Fruit fly (Drosophila melanogaster) whole organism, embryonic: ENCODE results near the gene CG34149.
A peak's percentile ranks its signal among the peaks of the same experiment; 100 is the strongest.

Source experiments
- Adf1 ChIP-seq: fragments of 200-800 bp; sonication (Bioruptor generic); IDR thresholded peaks from 2 replicates; pipeline ENCODE4 v1.3.6; 2022; ENCODE audit warnings: missing biosample characterization, missing genetic modification characterization
- CG1024 ChIP-seq: fragments of 200-800 bp; sonication (Bioruptor generic); IDR thresholded peaks from 2 replicates; pipeline ENCODE4 v1.3.6; 2022; ENCODE audit warnings: missing biosample characterization, missing genetic modification characterization
- CG10267 ChIP-seq: fragments of 200-800 bp; sonication (Bioruptor generic); optimal IDR thresholded peaks from 2 replicates; lab custom pipeline; 2018; ENCODE audit warnings: missing biosample characterization, mild to moderate bottlenecking, missing genetic modification characterization, moderate library complexity
- CG10565 ChIP-seq: fragments of 200-800 bp; sonication (Bioruptor generic); optimal IDR thresholded peaks from 3 replicates; lab custom pipeline; 2016; ENCODE audit warnings: missing biosample characterization, mild to moderate bottlenecking, missing genetic modification characterization
- CG11560 ChIP-seq: fragments of 200-800 bp; sonication (Bioruptor generic); IDR thresholded peaks from 3 replicates; pipeline ENCODE4 v1.3.6; 2022; ENCODE audit warnings: missing biosample characterization, missing genetic modification characterization
- CG12104 ChIP-seq: fragments of 200-800 bp; sonication (Bioruptor generic); optimal IDR thresholded peaks from 3 replicates; lab custom pipeline; 2016; ENCODE audit warnings: missing biosample characterization, missing genetic modification characterization
- CG14667 ChIP-seq: fragments of 200-800 bp; sonication (Bioruptor generic); IDR thresholded peaks from 2 replicates; pipeline ENCODE4 v1.3.6; 2022; ENCODE audit warnings: missing biosample characterization, missing genetic modification characterization
- CG14710 ChIP-seq: fragments of 200-800 bp; sonication (Bioruptor generic); optimal IDR thresholded peaks from 3 replicates; lab custom pipeline; 2019; ENCODE audit warnings: missing biosample characterization, mild to moderate bottlenecking, missing genetic modification characterization, moderate library complexity
- CG14860 ChIP-seq: fragments of 200-800 bp; sonication (Bioruptor generic); IDR thresholded peaks from 3 replicates; pipeline ENCODE4 v1.3.6; 2022; ENCODE audit warnings: missing biosample characterization, missing genetic modification characterization; ENCODE audit not compliant: partially characterized antibody
- CG15011 ChIP-seq: fragments of 200-800 bp; sonication (Bioruptor generic); optimal IDR thresholded peaks from 3 replicates; lab custom pipeline; 2018; ENCODE audit warnings: missing biosample characterization, mild to moderate bottlenecking, missing genetic modification characterization
- CG15696 ChIP-seq: fragments of 200-800 bp; sonication (Bioruptor generic); optimal IDR thresholded peaks from 2 replicates; lab custom pipeline; 2019; ENCODE audit warnings: missing biosample characterization, mild to moderate bottlenecking, missing genetic modification characterization, moderate library complexity
- CG16815 ChIP-seq: fragments of 200-800 bp; sonication (Bioruptor generic); optimal IDR thresholded peaks from 3 replicates; lab custom pipeline; 2017; ENCODE audit warnings: missing biosample characterization, mild to moderate bottlenecking, missing genetic modification characterization
- CG16863 ChIP-seq: fragments of 200-800 bp; sonication (Bioruptor generic); optimal IDR thresholded peaks from 3 replicates; lab custom pipeline; 2016; ENCODE audit warnings: missing biosample characterization, missing genetic modification characterization
- CG17186 ChIP-seq: fragments of 200-800 bp; sonication (Bioruptor generic); optimal IDR thresholded peaks from 3 replicates; lab custom pipeline; 2017; ENCODE audit warnings: missing biosample characterization, missing genetic modification reagents, missing genetic modification characterization
- CG32532 ChIP-seq: fragments of 200-800 bp; sonication (Bioruptor generic); IDR thresholded peaks from 2 replicates; pipeline ENCODE4 v1.3.6; 2022; ENCODE audit warnings: missing biosample characterization, missing genetic modification characterization
- CG33213 ChIP-seq: fragments of 200-800 bp; sonication (Bioruptor generic); optimal IDR thresholded peaks from 3 replicates; lab custom pipeline; 2016; ENCODE audit warnings: missing biosample characterization, missing genetic modification characterization
- CG34376 ChIP-seq: fragments of 200-800 bp; sonication (Bioruptor generic); optimal IDR thresholded peaks from 2 replicates; lab custom pipeline; 2018; ENCODE audit warnings: missing biosample characterization, mild to moderate bottlenecking, missing genetic modification characterization
- CG34422 ChIP-seq: fragments of 200-800 bp; sonication (Bioruptor generic); IDR thresholded peaks from 3 replicates; pipeline ENCODE4 v1.3.6; 2022; ENCODE audit warnings: missing biosample characterization, missing genetic modification characterization
- CG4360 ChIP-seq: fragments of 200-800 bp; sonication (Bioruptor generic); IDR thresholded peaks from 2 replicates; pipeline ENCODE4 v1.3.6; 2022; ENCODE audit warnings: missing biosample characterization, missing genetic modification characterization
- CG4617 ChIP-seq: fragments of 200-800 bp; sonication (Bioruptor generic); optimal IDR thresholded peaks from 3 replicates; lab custom pipeline; 2016; ENCODE audit warnings: missing biosample characterization, missing genetic modification characterization, borderline replicate concordance
- CG4730 ChIP-seq: fragments of 200-800 bp; sonication (Bioruptor generic); IDR thresholded peaks from 2 replicates; pipeline ENCODE4 v1.3.6; 2022; ENCODE audit warnings: missing biosample characterization, missing genetic modification characterization
- CG5180 ChIP-seq: fragments of 200-800 bp; sonication (Bioruptor generic); optimal IDR thresholded peaks from 3 replicates; lab custom pipeline; 2017; ENCODE audit warnings: missing biosample characterization, missing genetic modification characterization, mild to moderate bottlenecking, moderate library complexity, missing genetic modification reagents
- CG6683 ChIP-seq: fragments of 200-800 bp; sonication (Bioruptor generic); optimal IDR thresholded peaks from 2 replicates; lab custom pipeline; 2017; ENCODE audit warnings: missing biosample characterization, mild to moderate bottlenecking, missing genetic modification characterization, missing genetic modification reagents
- CG6791 ChIP-seq: fragments of 200-800 bp; sonication (Bioruptor generic); IDR thresholded peaks from 3 replicates; pipeline ENCODE4 v1.3.6; 2022; ENCODE audit warnings: missing biosample characterization, missing genetic modification characterization; ENCODE audit not compliant: partially characterized antibody
- CG7357 ChIP-seq: fragments of 200-800 bp; sonication (Bioruptor generic); IDR thresholded peaks from 3 replicates; pipeline ENCODE4 v1.3.6; 2022; ENCODE audit warnings: missing biosample characterization, missing genetic modification characterization
- CG7786 ChIP-seq: fragments of 200-800 bp; sonication (Bioruptor generic); optimal IDR thresholded peaks from 2 replicates; lab custom pipeline; 2016; ENCODE audit warnings: missing biosample characterization, missing genetic modification characterization
- CG8281 ChIP-seq: fragments of 200-800 bp; sonication (Bioruptor generic); optimal IDR thresholded peaks from 2 replicates; lab custom pipeline; 2018; ENCODE audit warnings: missing biosample characterization, mild to moderate bottlenecking, missing genetic modification characterization, moderate library complexity
- H15 ChIP-seq: fragments of 200-800 bp; sonication (Bioruptor generic); IDR thresholded peaks from 3 replicates; pipeline ENCODE4 v1.3.6; 2022; ENCODE audit warnings: missing biosample characterization, missing genetic modification characterization
- Mes4 ChIP-seq: fragments of 200-800 bp; sonication (Bioruptor generic); optimal IDR thresholded peaks from 2 replicates; lab custom pipeline; 2016; ENCODE audit warnings: missing biosample characterization, missing genetic modification characterization
- Nf-YA ChIP-seq: fragments of 200-800 bp; sonication (Bioruptor generic); IDR thresholded peaks from 2 replicates; pipeline ENCODE4 v1.3.6; 2022; ENCODE audit warnings: missing biosample characterization, missing genetic modification characterization
- Oli ChIP-seq: fragments of 200-800 bp; sonication (Bioruptor generic); optimal IDR thresholded peaks from 2 replicates; lab custom pipeline; 2018; ENCODE audit warnings: missing biosample characterization, mild to moderate bottlenecking, missing genetic modification characterization, moderate library complexity
- Vsx1 ChIP-seq: fragments of 200-800 bp; sonication (Bioruptor generic); optimal IDR thresholded peaks from 2 replicates; lab custom pipeline; 2017; ENCODE audit warnings: missing biosample characterization, mild to moderate bottlenecking, missing genetic modification characterization, missing genetic modification reagents
- aop ChIP-seq: fragments of 200-800 bp; sonication (Bioruptor generic); IDR thresholded peaks from 2 replicates; pipeline ENCODE4 v1.3.6; 2022; ENCODE audit warnings: missing biosample characterization, missing genetic modification characterization
- az2 ChIP-seq: fragments of 200-800 bp; sonication (Bioruptor generic); optimal IDR thresholded peaks from 3 replicates; lab custom pipeline; 2016; ENCODE audit warnings: missing biosample characterization, missing genetic modification characterization
- bab2 ChIP-seq: fragments of 200-800 bp; sonication (Bioruptor generic); optimal IDR thresholded peaks from 2 replicates; lab custom pipeline; 2016; ENCODE audit warnings: missing biosample characterization, missing genetic modification characterization
- chinmo ChIP-seq: fragments of 200-800 bp; sonication (Bioruptor generic); IDR thresholded peaks from 4 replicates; pipeline ENCODE4 v1.3.6; 2022; ENCODE audit warnings: missing biosample characterization, missing genetic modification characterization; ENCODE audit not compliant: partially characterized antibody
- crc ChIP-seq: fragments of 200-800 bp; sonication (Bioruptor generic); optimal IDR thresholded peaks from 2 replicates; lab custom pipeline; 2016; ENCODE audit warnings: missing biosample characterization, missing genetic modification characterization
- dm ChIP-seq: fragments of 200-800 bp; sonication (Bioruptor generic); optimal IDR thresholded peaks from 3 replicates; lab custom pipeline; 2016; ENCODE audit warnings: missing biosample characterization, missing genetic modification characterization
- ems ChIP-seq: fragments of 200-800 bp; sonication (Bioruptor generic); optimal IDR thresholded peaks from 3 replicates; lab custom pipeline; 2016; ENCODE audit warnings: missing biosample characterization, missing genetic modification characterization
- fd3F ChIP-seq: fragments of 200-800 bp; sonication (Bioruptor generic); optimal IDR thresholded peaks from 2 replicates; lab custom pipeline; 2018; ENCODE audit warnings: missing biosample characterization, mild to moderate bottlenecking, missing genetic modification characterization, moderate library complexity
- grau ChIP-seq: fragments of 200-800 bp; optimal IDR thresholded peaks from 3 replicates; lab custom pipeline; 2019; ENCODE audit warnings: missing biosample characterization, mild to moderate bottlenecking, missing genetic modification characterization, moderate library complexity
- gsb ChIP-seq: fragments of 200-800 bp; sonication (Bioruptor generic); IDR thresholded peaks from 2 replicates; pipeline ENCODE4 v1.3.6; 2022; ENCODE audit warnings: missing biosample characterization, missing genetic modification characterization
- kni ChIP-seq: fragments of 200-800 bp; sonication (Bioruptor generic); optimal IDR thresholded peaks from 3 replicates; lab custom pipeline; 2017; ENCODE audit warnings: mild to moderate bottlenecking, missing biosample characterization, missing genetic modification reagents, missing genetic modification characterization
- lov ChIP-seq, 2 experiments: fragments of 200-800 bp in 1 of 2; fragments of >200 bp in 1 of 2; sonication (Bioruptor generic) in 1 of 2; IDR thresholded peaks in 1 of 2; optimal IDR thresholded peaks in 1 of 2; 2 replicates in 1 of 2; 3 replicates in 1 of 2; pipeline versions ENCODE4 v1.3.6 to Lab custom; 2017 to 2022; ENCODE audit warnings: missing biosample characterization in 1 of 2, missing genetic modification characterization in 1 of 2
- slou ChIP-seq: fragments of 200-800 bp; sonication (Bioruptor generic); optimal IDR thresholded peaks from 3 replicates; lab custom pipeline; 2016; ENCODE audit warnings: missing biosample characterization, missing genetic modification characterization
- tin ChIP-seq: fragments of 200-800 bp; sonication (Bioruptor generic); optimal IDR thresholded peaks from 3 replicates; lab custom pipeline; 2016; ENCODE audit warnings: missing biosample characterization, missing genetic modification characterization
- tll ChIP-seq, 2 experiments: fragments of 200-800 bp in 1 of 2; fragments of >200 bp in 1 of 2; sonication (Bioruptor generic) in 1 of 2; optimal IDR thresholded peaks; 2 replicates each; lab custom pipeline; 2017 to 2019; ENCODE audit warnings: missing biosample characterization in 2 of 2, missing genetic modification characterization in 2 of 2, mild to moderate bottlenecking in 1 of 2, moderate library complexity in 1 of 2
- wor ChIP-seq: fragments of 200-800 bp; sonication (Bioruptor generic); IDR thresholded peaks from 2 replicates; pipeline ENCODE4 v1.3.6; 2022; ENCODE audit warnings: missing biosample characterization, missing genetic modification characterization
- zen ChIP-seq: fragments of 200-800 bp; sonication (Bioruptor generic); optimal IDR thresholded peaks from 3 replicates; lab custom pipeline; 2018; ENCODE audit warnings: missing biosample characterization, mild to moderate bottlenecking, missing genetic modification characterization, moderate library complexity

CG34149 gene

DNA sequence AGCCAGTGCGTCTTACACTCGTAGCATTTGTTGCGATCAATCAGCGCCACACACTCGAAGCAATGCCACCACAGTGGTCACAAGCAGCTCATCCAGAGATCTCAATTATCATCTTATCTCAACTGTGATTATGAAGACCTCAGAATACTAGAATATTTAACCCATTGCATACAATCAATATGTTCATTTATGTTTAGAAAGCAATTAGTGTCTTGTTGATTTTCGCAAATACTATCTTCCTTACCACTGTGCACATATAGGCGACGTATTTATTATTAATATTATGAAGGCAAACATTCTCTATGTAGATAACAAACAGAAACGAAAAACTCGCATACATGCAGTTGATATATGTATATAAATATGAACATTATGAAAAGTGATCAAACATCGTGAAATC lies 21.1 kb upstream of the CG34149 start (continued):
- TF ChIP-seq CG4617 (GFP tag; lab: Kevin White, UChicago) (no peak), tin (GFP tag; lab: Kevin White, UChicago) (peak; percentile 49), CG7786 (GFP tag; lab: Kevin White, UChicago) (peak; percentile 28), tll (GFP tag; optimal IDR thresholded peaks at IDR 0.05; lab: Kevin White, UChicago) (no peak), CG10565 (GFP tag; lab: Kevin White, UChicago) (peak; percentile 12), slou (GFP tag; lab: Kevin White, UChicago) (no peak), Vsx1 (GFP tag; lab: Kevin White, UChicago) (peak; percentile 59), CG34376 (GFP tag; lab: Kevin White, UChicago) (peak; percentile 1), kni (peak; percentile 78), CG16815 (GFP tag; lab: Kevin White, UChicago) (peak; percentile 38), dm (GFP tag; lab: Kevin White, UChicago) (no peak), H15 (GFP tag; lab: Robert Waterston, UW) (no peak), CG12104 (GFP tag; lab: Kevin White, UChicago) (peak; percentile 78), CG15011 (GFP tag; lab: Kevin White, UChicago) (peak; percentile 62), CG4730 (GFP tag; lab: Robert Waterston, UW) (peak; percentile 71), CG16863 (peak; percentile 64), CG7357 (GFP tag; lab: Robert Waterston, UW) (peak; percentile 35; the same call in 1 of the 3 replicates), CG5180 (GFP tag; lab: Kevin White, UChicago) (peak; percentile 22), ems (GFP tag; lab: Kevin White, UChicago) (peak; percentile 56), az2 (GFP tag; lab: Kevin White, UChicago) (peak; percentile 65), bab2 (GFP tag; lab: Kevin White, UChicago) (peak; percentile 70), CG4360 (peak; percentile 61; the same call in 1 of the 2 replicates), CG10267 (tag; lab: Kevin White, UChicago) (peak; percentile 65), aop (GFP tag; lab: Robert Waterston, UW) (no peak), CG6683 (GFP tag; lab: Kevin White, UChicago) (peak; percentile 38), Adf1 (GFP tag; lab: Robert Waterston, UW) (no peak), CG14667 (GFP tag; lab: Robert Waterston, UW) (peak; percentile 57), CG1024 (GFP tag; lab: Robert Waterston, UW) (peak; percentile 39; the same call in 1 of the 2 replicates), wor (GFP tag; lab: Robert Waterston, UW) (0 out of 2 replicates have a peak, but pooled peaks have one; percentile 16), CG15696 (tag; lab: Kevin White, UChicago) (peak; percentile 89), Nf-YA (GFP tag; lab: Robert Waterston, UW) (peak; percentile 53; the same call in 1 of the 2 replicates), CG14710 (peak; percentile 87), lov (optimal IDR thresholded peaks at IDR 0.05; lab: Kevin White, UChicago) (no peak), lov (GFP tag; IDR thresholded peaks at IDR 0.05; lab: Robert Waterston, UW) (peak; percentile 74; the same call in 1 of the 3 replicates), CG33213 (GFP tag; lab: Kevin White, UChicago) (peak; percentile 51), chinmo (GFP tag; lab: Robert Waterston, UW) (no peak), CG8281 (tag; lab: Kevin White, UChicago) (peak; percentile 54), CG17186 (peak; percentile 54), CG6791 (GFP tag; lab: Robert Waterston, UW) (no peak), gsb (peak; percentile 49), CG11560 (tag; lab: Robert Waterston, UW) (0 out of 3 replicates have a peak, but pooled peaks have one; percentile 39), CG32532 (GFP tag; lab: Robert Waterston, UW) (peak; percentile 73), Oli (tag; lab: Kevin White, UChicago) (peak; percentile 71), crc (no peak), CG14860 (GFP tag; lab: Robert Waterston, UW) (no peak), CG34422 (GFP tag; lab: Robert Waterston, UW) (peak; percentile 62; the same call in 1 of the 3 replicates), fd3F (GFP tag; lab: Kevin White, UChicago) (peak; percentile 2), zen (tag; lab: Kevin White, UChicago) (peak; percentile 72), grau (peak; percentile 58), Mes4 (GFP tag; lab: Kevin White, UChicago) (peak; percentile 62)
